Worm (Caenorhabditis elegans): ENCODE data around the gene spp-2.
A peak's percentile ranks its signal among the peaks of the same experiment; 100 is the strongest.

Gene spp-2

DNA sequence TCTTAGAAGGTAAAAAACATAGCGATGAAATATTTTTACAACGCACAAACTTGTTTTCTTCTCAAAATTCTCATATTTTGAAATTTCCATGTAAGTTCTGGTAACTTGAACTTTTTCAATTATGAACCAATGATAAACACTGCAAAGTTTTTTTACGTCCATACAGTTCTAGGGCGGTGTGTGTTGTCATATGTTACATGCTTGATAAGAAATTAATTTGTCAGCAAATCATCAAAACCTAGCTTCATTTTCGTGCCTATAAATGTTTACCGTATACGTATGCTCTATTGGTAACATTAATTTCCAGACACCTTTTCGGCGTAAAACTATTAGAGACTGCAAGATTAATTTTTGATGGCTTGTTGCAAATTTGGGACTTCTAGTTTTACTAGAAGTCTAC, 26.6 kb upstream of the spp-2 start:
- TF ChIP-seq nhr-80 (tag; optimal IDR thresholded peaks at IDR 0.05) (peak; percentile 19), ztf-18 (tag; optimal IDR thresholded peaks at IDR 0.05) (no peak)

DNA sequence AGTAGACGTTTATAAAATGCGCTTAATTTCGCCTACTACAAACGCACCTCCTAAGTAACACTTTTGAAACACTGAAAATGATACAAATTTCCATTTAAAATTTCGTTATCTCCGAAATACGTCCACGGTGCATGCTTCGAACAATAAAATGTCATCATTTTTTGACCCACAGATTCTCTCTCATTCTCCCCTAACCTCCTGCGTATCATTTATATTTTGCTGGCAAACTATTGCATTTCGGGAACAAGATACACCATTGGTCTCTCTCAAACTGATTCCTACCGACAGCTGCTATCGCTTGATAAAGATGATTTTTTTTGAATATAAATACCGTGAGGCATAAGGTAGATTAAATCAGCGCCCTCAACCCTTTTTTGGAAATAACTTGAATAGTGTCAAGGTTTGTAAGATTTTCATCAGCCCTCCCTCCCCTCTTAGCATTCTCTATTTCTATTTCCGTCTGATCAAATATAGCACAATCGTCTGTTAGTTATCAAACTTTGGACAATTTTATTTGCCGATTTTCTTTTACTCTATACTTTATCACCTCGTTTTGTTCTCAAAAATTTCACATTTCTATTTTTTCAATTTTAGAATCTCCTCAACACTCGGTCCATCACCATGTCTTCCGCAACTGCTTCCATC, 24.4 kb upstream of the spp-2 start, which contains the start of gene C07D8.6:
Gene C07D8.6 (plus strand): TSS at position 595 of the 645 bp plus-strand sequence.
- TF ChIP-seq rcor-1 (GFP tag; IDR thresholded peaks at IDR 0.05): no peak
- no peak for TF ChIP-seq lir-1 (GFP tag; conservative IDR thresholded peaks at IDR 0.05)
- TF ChIP-seq Y67H2A.10 (GFP tag; conservative IDR thresholded peaks at IDR 0.05): no peak
- no peak for TF ChIP-seq F57A8.1 (GFP tag; optimal IDR thresholded peaks at IDR 0.05)
- TF ChIP-seq die-1 (tag; optimal IDR thresholded peaks at IDR 0.05): no peak
- no peak for TF ChIP-seq egl-44 (GFP tag; IDR thresholded peaks at IDR 0.05)
- no peak for TF ChIP-seq F57C9.4 (tag; optimal IDR thresholded peaks at IDR 0.05)
- TF ChIP-seq tbp1 (GFP tag; optimal IDR thresholded peaks at IDR 0.05): peak; percentile 42
- peak in 1 of 2 experiments; percentile 42 for TF ChIP-seq let-607 (tag; optimal IDR thresholded peaks at IDR 0.05)
- TF ChIP-seq sdz-38 (tag; optimal IDR thresholded peaks at IDR 0.05): no peak
- TF ChIP-seq nhr-80 (tag; optimal IDR thresholded peaks at IDR 0.05): peak; percentile 99
- TF ChIP-seq ZK185.1 (tag; optimal IDR thresholded peaks at IDR 0.05; ENCODE audit: poor library complexity, severe bottlenecking): peak; percentile 16
- no peak for TF ChIP-seq B0261.1 (tag; optimal IDR thresholded peaks at IDR 0.05)
- TF ChIP-seq F33H1.4 (GFP tag; IDR thresholded peaks at IDR 0.05): no peak
- TF ChIP-seq atf-7 (tag; optimal IDR thresholded peaks at IDR 0.05): peak; percentile 32
- TF ChIP-seq ztf-22 (GFP tag; optimal IDR thresholded peaks at IDR 0.05): peak; percentile 13
- no peak for TF ChIP-seq ztf-26 (tag; optimal IDR thresholded peaks at IDR 0.05)
- no peak for TF ChIP-seq akir-1 (GFP tag; optimal IDR thresholded peaks at IDR 0.05)
- TF ChIP-seq cebp-1 (GFP tag; IDR thresholded peaks at IDR 0.05): no peak
- TF ChIP-seq cebp-1 (tag; optimal IDR thresholded peaks at IDR 0.05): peak; percentile 3
- no peak for TF ChIP-seq bed-1 (GFP tag; IDR thresholded peaks at IDR 0.05)
- no peak for TF ChIP-seq lin-40 (tag; optimal IDR thresholded peaks at IDR 0.05)
- TF ChIP-seq him-1 (tag; optimal IDR thresholded peaks at IDR 0.05): no peak
- peak; percentile 59 for TF ChIP-seq ets-4 (GFP tag; optimal IDR thresholded peaks at IDR 0.05)
- TF ChIP-seq fkh-3 (tag; optimal IDR thresholded peaks at IDR 0.05): no peak
- no peak for TF ChIP-seq ztf-3 (GFP tag; optimal IDR thresholded peaks at IDR 0.05)
- TF ChIP-seq nfya-2 (GFP tag; IDR thresholded peaks at IDR 0.05): no peak
- no peak for TF ChIP-seq nhr-90 (tag; optimal IDR thresholded peaks at IDR 0.05)
- TF ChIP-seq nfyb-1 (GFP tag; IDR thresholded peaks at IDR 0.05): no peak
- TF ChIP-seq dpff-1 (tag; optimal IDR thresholded peaks at IDR 0.05): no peak

DNA sequence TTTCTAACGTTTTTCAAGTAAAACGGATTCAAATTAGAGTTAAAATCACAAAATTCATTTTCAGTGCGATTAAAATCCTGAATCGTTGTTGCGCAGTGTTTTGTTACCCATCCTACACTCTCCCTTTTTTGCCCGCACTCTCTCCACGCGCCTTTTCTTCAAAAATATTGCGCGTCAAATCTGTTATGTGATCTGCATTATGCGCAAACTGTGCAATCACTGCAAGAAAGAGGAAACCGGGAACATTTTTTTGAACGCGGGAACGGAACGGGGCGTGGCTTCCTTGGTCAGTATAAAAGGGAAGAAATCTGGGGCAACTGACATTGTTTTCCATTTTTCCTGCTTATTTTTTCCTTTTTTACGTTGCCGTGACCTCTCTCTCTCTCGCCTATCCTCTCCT, 23.8 kb upstream of the spp-2 start:
- no peak for TF ChIP-seq lin-35 (GFP tag; optimal IDR thresholded peaks at IDR 0.05)
- TF ChIP-seq rcor-1 (GFP tag; IDR thresholded peaks at IDR 0.05): 0 out of 2 replicates have a peak, but pooled peaks have one; percentile 23
- no peak for TF ChIP-seq F39B2.1 (GFP tag; IDR thresholded peaks at IDR 0.05)
- peak; percentile 23; the same call in 1 of the 2 replicates for TF ChIP-seq madf-8 (GFP tag; conservative IDR thresholded peaks at IDR 0.05)
- TF ChIP-seq tbp1 (GFP tag; optimal IDR thresholded peaks at IDR 0.05): no peak
- no peak for TF ChIP-seq bed-1 (GFP tag; IDR thresholded peaks at IDR 0.05)
- TF ChIP-seq B0035.1 (tag; optimal IDR thresholded peaks at IDR 0.05): no peak
- no peak for TF ChIP-seq zim-3 (tag; optimal IDR thresholded peaks at IDR 0.05)
- peak; percentile 3 for TF ChIP-seq dpl-1 (GFP tag; optimal IDR thresholded peaks at IDR 0.05)
- TF ChIP-seq egl-44 (GFP tag; IDR thresholded peaks at IDR 0.05): no peak
- TF ChIP-seq ZK185.1 (tag; optimal IDR thresholded peaks at IDR 0.05; ENCODE audit: poor library complexity, severe bottlenecking): no peak
- TF ChIP-seq hlh-26 (GFP tag; conservative IDR thresholded peaks at IDR 0.05): no peak
- no peak for TF ChIP-seq ekl-4 (GFP tag; IDR thresholded peaks at IDR 0.05)
- TF ChIP-seq B0336.3 (GFP tag; IDR thresholded peaks at IDR 0.05): no peak
- no peak for TF ChIP-seq hmg-20 (GFP tag; IDR thresholded peaks at IDR 0.05)
- no peak for TF ChIP-seq unc-62 (GFP tag; optimal IDR thresholded peaks at IDR 0.05)
- TF ChIP-seq madf-10 (tag; optimal IDR thresholded peaks at IDR 0.05): no peak
- peak; percentile 70 for TF ChIP-seq efl-1 (GFP tag; optimal IDR thresholded peaks at IDR 0.05)
- TF ChIP-seq pbrm-1 (GFP tag; IDR thresholded peaks at IDR 0.05): no peak
- TF ChIP-seq ztf-28 (GFP tag; IDR thresholded peaks at IDR 0.05): no peak
- TF ChIP-seq nhr-27 (tag; optimal IDR thresholded peaks at IDR 0.05): no peak
